Worm (Caenorhabditis elegans): ENCODE measurements around the gene str-41.

The str-41 gene

DNA sequence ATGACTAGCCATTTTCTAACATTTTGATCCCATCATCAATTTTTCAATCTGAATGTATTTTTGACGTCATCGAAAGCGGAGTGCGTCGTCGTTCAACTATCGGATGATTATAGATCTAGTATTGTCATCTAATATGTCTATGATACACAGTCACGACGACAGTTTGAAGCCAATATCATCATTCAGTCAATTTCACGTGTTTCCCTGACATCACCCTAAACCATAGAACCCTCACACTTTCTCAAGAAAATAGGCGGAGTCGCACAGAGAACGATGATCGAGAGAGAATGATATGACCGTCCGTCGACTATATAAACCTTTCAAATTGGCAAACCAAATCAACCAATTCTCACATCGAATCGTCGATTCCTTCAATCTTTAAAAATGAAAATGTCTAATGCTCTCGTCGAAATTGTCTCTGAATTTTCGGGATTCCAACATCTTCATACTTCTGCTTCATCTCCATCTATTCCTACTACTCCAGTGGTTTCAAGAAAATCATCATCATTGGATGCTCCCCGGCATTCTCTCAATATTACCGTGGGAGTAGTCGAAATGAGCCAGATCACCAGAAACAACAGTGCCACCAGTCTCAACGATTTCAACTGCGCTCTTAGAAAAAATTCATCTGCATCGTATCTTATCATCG is 4.1 kb downstream of the str-41 start, which contains the start of gene F18E3.13 (continued):
- TF ChIP-seq nhr-20 (tag; optimal IDR thresholded peaks at IDR 0.05) (peak; percentile 95), unc-62 (GFP tag; optimal IDR thresholded peaks at IDR 0.05) (no peak), sox-4 (tag; optimal IDR thresholded peaks at IDR 0.05) (no peak), lsy-2 (tag; optimal IDR thresholded peaks at IDR 0.05) (no peak), pag-3 (tag; optimal IDR thresholded peaks at IDR 0.05; ENCODE audit: borderline replicate concordance, insufficient read depth) (no peak), fkh-4 (tag; optimal IDR thresholded peaks at IDR 0.05; ENCODE audit: borderline replicate concordance) (no peak), tlp-1 (tag; optimal IDR thresholded peaks at IDR 0.05) (no peak), vab-15 (tag; optimal IDR thresholded peaks at IDR 0.05) (no peak), nhr-90 (tag; optimal IDR thresholded peaks at IDR 0.05; ENCODE audit: poor library complexity) (peak; percentile 78), ceh-8 (GFP tag; optimal IDR thresholded peaks at IDR 0.05) (no peak), xbp-1 (tag; optimal IDR thresholded peaks at IDR 0.05) (no peak), hlh-4 (tag; optimal IDR thresholded peaks at IDR 0.05) (no peak), nhr-19 (GFP tag; conservative IDR thresholded peaks at IDR 0.05) (peak; percentile 97), lir-3 (tag; optimal IDR thresholded peaks at IDR 0.05; ENCODE audit: poor library complexity) (no peak), Y116A8C.19 (tag; optimal IDR thresholded peaks at IDR 0.05; ENCODE audit: borderline replicate concordance) (no peak), C34B4.2 (tag; optimal IDR thresholded peaks at IDR 0.05) (no peak), zag-1 (tag; optimal IDR thresholded peaks at IDR 0.05) (no peak), nhr-28 (tag; optimal IDR thresholded peaks at IDR 0.05) (no peak), unc-130 (tag; optimal IDR thresholded peaks at IDR 0.05) (peak; percentile 32), ama-1 (optimal IDR thresholded peaks at IDR 0.05) (no peak)

DNA sequence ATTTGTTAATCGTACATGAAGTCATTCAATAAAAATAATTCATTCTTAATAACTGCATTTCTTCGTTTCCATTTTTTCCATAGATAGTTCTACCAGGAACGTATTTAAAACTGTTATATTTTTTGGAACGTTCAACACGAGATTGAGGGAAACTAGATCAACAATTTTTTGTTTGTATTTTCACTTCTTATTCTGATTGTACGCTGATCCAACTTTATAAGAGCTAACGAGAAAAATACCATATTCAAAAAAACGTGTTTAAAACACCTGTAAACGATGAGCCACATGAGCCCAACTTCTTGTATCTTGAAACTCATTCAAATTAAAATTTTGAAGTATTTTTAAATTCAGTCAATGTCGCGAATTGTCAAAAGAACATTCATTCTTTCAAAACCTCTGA is 4.8 kb downstream of the str-41 start:
- TF ChIP-seq snu-23 (GFP tag; optimal IDR thresholded peaks at IDR 0.05) (no peak), lin-35 (GFP tag; optimal IDR thresholded peaks at IDR 0.05) (peak in 1 of 2 experiments; percentile 17), ceh-88 (GFP tag; IDR thresholded peaks at IDR 0.05) (no peak)

DNA sequence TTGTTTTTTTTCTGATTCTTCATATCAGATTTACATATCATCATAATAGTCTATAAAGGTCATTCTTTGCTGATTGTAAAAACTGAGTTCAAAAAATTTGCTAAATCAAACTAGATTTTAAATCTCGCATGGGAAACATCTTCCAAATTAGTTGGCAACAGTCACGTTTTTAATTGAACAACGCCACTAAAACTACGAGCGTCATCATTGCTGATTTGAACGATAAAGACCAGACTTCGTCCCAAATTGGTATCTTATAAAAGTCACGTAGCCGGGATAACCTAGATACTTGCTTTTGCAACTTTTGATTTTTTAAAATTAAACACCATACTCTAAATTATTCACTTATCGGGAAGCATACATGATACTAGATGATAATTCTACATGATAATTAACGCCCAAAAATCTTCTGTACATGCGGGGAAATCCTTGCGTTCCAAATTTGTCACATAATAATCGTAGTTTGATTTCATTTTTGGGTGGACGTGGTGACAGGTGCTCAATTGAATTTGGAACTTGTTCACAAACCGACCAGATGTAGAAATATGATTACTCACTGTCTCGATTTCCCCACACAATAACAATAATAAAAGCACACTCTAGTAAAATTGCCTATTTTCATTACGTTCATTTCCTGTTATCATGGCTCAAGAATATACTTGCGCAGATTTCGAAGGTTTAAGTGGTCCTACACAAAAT is 5.4 kb downstream of the str-41 start, which contains the start of gene srw-67:
TSS of gene srw-67 (plus strand) at position 643 of the 699 bp plus-strand sequence.
- TF ChIP-seq blmp-1 (tag; optimal IDR thresholded peaks at IDR 0.05): peak; percentile 14
- TF ChIP-seq nhr-28 (tag; optimal IDR thresholded peaks at IDR 0.05): no peak
- TF ChIP-seq nhr-237 (tag; optimal IDR thresholded peaks at IDR 0.05): no peak
- no peak for TF ChIP-seq aly-2 (tag; optimal IDR thresholded peaks at IDR 0.05)
- TF ChIP-seq jun-1 (tag; optimal IDR thresholded peaks at IDR 0.05): no peak
- TF ChIP-seq lin-14 (GFP tag; optimal IDR thresholded peaks at IDR 0.05): no peak
- TF ChIP-seq efl-1 (optimal IDR thresholded peaks at IDR 0.05): no peak
- TF ChIP-seq efl-1 (GFP tag; optimal IDR thresholded peaks at IDR 0.05 in 1 of 2): peak in 1 of 2 experiments; percentile 41
- peak in 1 of 6 experiments; percentile 33 for TF ChIP-seq elt-3 (tag; optimal IDR thresholded peaks at IDR 0.05)

DNA sequence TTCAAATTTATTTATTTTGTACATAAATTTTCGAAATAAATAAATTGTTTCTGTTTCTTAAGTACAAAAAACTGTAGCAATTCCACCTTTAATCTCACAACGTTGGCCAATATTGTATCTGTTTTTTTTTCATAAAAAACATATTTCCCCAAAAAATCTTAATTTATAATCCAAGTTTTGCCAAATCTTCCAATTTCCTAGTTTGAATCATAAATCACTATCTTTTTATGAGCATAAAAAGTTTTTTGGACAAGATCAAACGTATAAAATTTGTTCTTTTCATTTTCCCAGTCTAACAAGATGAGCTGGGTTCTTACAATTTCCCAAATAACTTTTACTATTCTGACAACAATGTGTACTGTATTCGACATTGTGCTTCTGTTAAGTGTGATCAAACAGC is 8.4 kb downstream of the str-41 start, which contains the start of gene srxa-4:
TSS of gene srxa-4 (plus strand) at position 301 of the 400 bp plus-strand sequence.
- no peak for TF ChIP-seq unc-130 (tag; optimal IDR thresholded peaks at IDR 0.05)
- no peak for TF ChIP-seq aha-1 (tag; optimal IDR thresholded peaks at IDR 0.05)

DNA sequence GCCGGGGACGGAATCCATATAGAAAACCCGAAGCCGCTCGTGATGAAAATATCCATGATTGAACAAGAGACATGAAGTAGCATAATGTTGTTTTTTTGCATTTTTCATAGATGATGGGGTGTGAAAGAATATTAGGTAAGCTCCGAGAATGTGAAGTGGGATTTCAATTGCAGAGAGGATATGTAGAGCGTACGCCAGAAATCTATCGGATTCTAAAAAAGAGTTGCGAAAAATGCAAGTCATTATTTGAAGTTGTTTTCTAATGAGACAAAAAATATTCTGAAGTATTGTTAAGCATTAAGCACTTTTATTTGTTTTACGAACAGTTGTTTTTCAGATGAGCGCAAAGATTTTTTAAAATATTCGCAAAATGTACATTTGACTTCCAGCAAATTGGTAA is 12.5 kb downstream of the str-41 start, which contains the start of gene F18E3.10:
TSS of gene F18E3.10 (minus strand) at position 101 of the 400 bp plus-strand sequence.
- TF ChIP-seq snu-23 (GFP tag; optimal IDR thresholded peaks at IDR 0.05): no peak
- no peak for TF ChIP-seq aha-1 (tag; optimal IDR thresholded peaks at IDR 0.05)
- no peak for TF ChIP-seq nhr-28 (tag; optimal IDR thresholded peaks at IDR 0.05)
- no peak for TF ChIP-seq unc-86 (tag; optimal IDR thresholded peaks at IDR 0.05)
- no peak for TF ChIP-seq ceh-82 (tag; optimal IDR thresholded peaks at IDR 0.05)
- TF ChIP-seq C34B4.2 (tag; optimal IDR thresholded peaks at IDR 0.05): no peak
- TF ChIP-seq C04F5.9 (tag; optimal IDR thresholded peaks at IDR 0.05): no peak
